Worm (Caenorhabditis elegans) whole organism, midembryonic: ENCODE results near the gene R04E5.8.

ENCODE experiments used
- T22C8.4 ChIP-seq: fragments of 200-800 bp; sonication (Bioruptor generic); IDR thresholded peaks from 2 replicates; pipeline ENCODE4 v1.3.6; 2022; ENCODE audit warnings: missing genetic modification characterization, missing compliant biosample characterization
- flt-1 ChIP-seq: fragments of 200-800 bp; sonication (Bioruptor generic); IDR thresholded peaks from 2 replicates; pipeline ENCODE4 v1.3.6; 2022; ENCODE audit warnings: missing genetic modification characterization, missing compliant biosample characterization
- med-1 ChIP-seq: sonication (generic microtip); optimal IDR thresholded peaks from 2 replicates; lab custom pipeline; 2017; ENCODE audit warnings: missing genetic modification characterization, mild to moderate bottlenecking, missing compliant biosample characterization, antibody characterized with exemption, missing genetic modification reagents; ENCODE audit not compliant: insufficient read depth
- ref-1 ChIP-seq: fragments of 200-800 bp; sonication (Bioruptor generic); conservative IDR thresholded peaks from 2 replicates; pipeline ENCODE4 v1.3.6; 2022; ENCODE audit warnings: missing genetic modification reagents, missing genetic modification characterization, missing compliant biosample characterization
- tab-1 ChIP-seq: fragments of 200-800 bp; sonication (Bioruptor generic); IDR thresholded peaks from 2 replicates; pipeline ENCODE4 v1.3.6; 2022; ENCODE audit warnings: missing genetic modification characterization, missing compliant biosample characterization
- ztf-23 ChIP-seq: fragments of 200-800 bp; sonication (Bioruptor generic); IDR thresholded peaks from 2 replicates; pipeline ENCODE4 v1.3.6; 2022; ENCODE audit warnings: missing genetic modification reagents, missing genetic modification characterization, missing compliant biosample characterization
- ztf-29 ChIP-seq: fragments of 200-800 bp; sonication (Bioruptor generic); IDR thresholded peaks from 2 replicates; pipeline ENCODE4 v1.3.6; 2022; ENCODE audit warnings: missing genetic modification reagents, missing genetic modification characterization, missing compliant biosample characterization

DNA sequence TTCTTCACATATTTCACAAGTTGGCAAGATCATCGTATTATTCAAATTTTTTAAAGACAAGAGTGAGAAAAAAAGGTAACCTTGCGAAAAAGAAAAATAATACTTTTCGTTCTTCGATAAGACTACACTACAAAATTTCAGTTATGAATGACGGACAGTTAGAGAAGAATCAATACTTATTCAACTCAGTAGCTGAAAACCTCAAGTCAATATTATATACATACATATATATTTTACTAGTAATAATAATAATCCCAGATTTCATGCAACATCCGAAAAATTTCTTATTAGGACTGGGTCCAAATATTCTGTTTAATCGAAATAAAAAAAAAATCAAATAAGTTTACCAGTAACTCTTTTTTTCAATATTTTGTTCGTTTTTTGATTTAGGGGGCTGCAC lies 25.2 kb upstream of the R04E5.8 start, which contains the start of gene C28G1.6:
- TF ChIP-seq ztf-23 (GFP tag; lab: Robert Waterston, UW) (no peak), tab-1 (GFP tag; lab: Robert Waterston, UW) (no peak), flt-1 (GFP tag; lab: Robert Waterston, UW) (no peak), ztf-29 (GFP tag; lab: Robert Waterston, UW) (no peak), med-1 (GFP tag; lab: Kevin White, UChicago) (no peak), ref-1 (GFP tag; lab: Robert Waterston, UW) (no peak), T22C8.4 (GFP tag; lab: Robert Waterston, UW) (no peak)
